Fruit fly (Drosophila melanogaster) whole organism, embryonic: ENCODE data around the gene CG2818.

ENCODE experiments used
- Atf6 ChIP-seq: fragments of 200-800 bp; sonication (Bioruptor generic); IDR thresholded peaks from 2 replicates; pipeline ENCODE4 v1.3.6; 2022; ENCODE audit warnings: missing biosample characterization, missing genetic modification characterization
- BtbVII ChIP-seq: fragments of 200-800 bp; sonication (Bioruptor generic); optimal IDR thresholded peaks from 3 replicates; lab custom pipeline; 2017; ENCODE audit warnings: missing biosample characterization, mild to moderate bottlenecking, missing genetic modification characterization
- CG10543 ChIP-seq: fragments of 200-800 bp; sonication (Bioruptor generic); optimal IDR thresholded peaks from 3 replicates; lab custom pipeline; 2017; ENCODE audit warnings: missing biosample characterization, mild to moderate bottlenecking, missing genetic modification characterization, moderate library complexity
- CG11695 ChIP-seq: fragments of 200-800 bp; sonication (Bioruptor generic); IDR thresholded peaks from 3 replicates; pipeline ENCODE4 v1.3.6; 2022; ENCODE audit warnings: missing biosample characterization, missing genetic modification characterization
- CG12744 ChIP-seq: fragments of 200-800 bp; sonication (Bioruptor generic); optimal IDR thresholded peaks from 2 replicates; lab custom pipeline; 2016; ENCODE audit warnings: missing biosample characterization, missing genetic modification characterization
- CG12769 ChIP-seq: fragments of 200-800 bp; sonication (Bioruptor generic); optimal IDR thresholded peaks from 2 replicates; lab custom pipeline; 2019; ENCODE audit warnings: missing biosample characterization, mild to moderate bottlenecking, missing genetic modification characterization, moderate library complexity
- CG15514 ChIP-seq: fragments of 200-800 bp; sonication (Bioruptor generic); optimal IDR thresholded peaks from 3 replicates; lab custom pipeline; 2017; ENCODE audit warnings: missing biosample characterization, missing genetic modification characterization, mild to moderate bottlenecking, moderate library complexity, missing genetic modification reagents
- CG1603 ChIP-seq: fragments of 200-800 bp; sonication (Bioruptor generic); optimal IDR thresholded peaks from 2 replicates; lab custom pipeline; 2019; ENCODE audit warnings: missing biosample characterization, mild to moderate bottlenecking, missing genetic modification characterization, moderate library complexity
- CG16815 ChIP-seq: fragments of 200-800 bp; sonication (Bioruptor generic); optimal IDR thresholded peaks from 3 replicates; lab custom pipeline; 2017; ENCODE audit warnings: missing biosample characterization, mild to moderate bottlenecking, missing genetic modification characterization
- CG18599 ChIP-seq: fragments of 200-800 bp; sonication (Bioruptor generic); optimal IDR thresholded peaks from 3 replicates; lab custom pipeline; 2017; ENCODE audit warnings: missing biosample characterization, missing genetic modification characterization, mild to moderate bottlenecking, moderate library complexity, missing genetic modification reagents
- CG34376 ChIP-seq: fragments of 200-800 bp; sonication (Bioruptor generic); optimal IDR thresholded peaks from 2 replicates; lab custom pipeline; 2018; ENCODE audit warnings: missing biosample characterization, mild to moderate bottlenecking, missing genetic modification characterization
- CG43689 ChIP-seq: fragments of 200-800 bp; sonication (Bioruptor generic); IDR thresholded peaks from 2 replicates; pipeline ENCODE4 v1.3.6; 2022; ENCODE audit warnings: missing biosample characterization, missing genetic modification characterization
- CG6854 ChIP-seq: fragments of 200-800 bp; sonication (Bioruptor generic); optimal IDR thresholded peaks from 3 replicates; lab custom pipeline; 2017; ENCODE audit warnings: missing biosample characterization, mild to moderate bottlenecking, missing genetic modification characterization
- CG7372 ChIP-seq: fragments of 200-800 bp; sonication (Bioruptor generic); IDR thresholded peaks from 2 replicates; pipeline ENCODE4 v1.3.6; 2022; ENCODE audit warnings: missing biosample characterization, missing genetic modification characterization
- CG7556 ChIP-seq: fragments of 200-800 bp; sonication (Bioruptor generic); optimal IDR thresholded peaks from 2 replicates; lab custom pipeline; 2017; ENCODE audit warnings: missing biosample characterization, mild to moderate bottlenecking, missing genetic modification characterization
- CG7786 ChIP-seq: fragments of 200-800 bp; sonication (Bioruptor generic); optimal IDR thresholded peaks from 2 replicates; lab custom pipeline; 2016; ENCODE audit warnings: missing biosample characterization, missing genetic modification characterization
- CG8290 ChIP-seq, 3 experiments: fragments of 200-800 bp; sonication (Bioruptor generic); optimal IDR thresholded peaks; 2 replicates each; lab custom pipeline; 2016 to 2019; ENCODE audit warnings: missing biosample characterization in 3 of 3, missing genetic modification characterization in 3 of 3, mild to moderate bottlenecking in 2 of 3, moderate library complexity in 1 of 3
- D19A ChIP-seq: fragments of 200-800 bp; optimal IDR thresholded peaks from 3 replicates; lab custom pipeline; 2019; ENCODE audit warnings: missing biosample characterization, mild to moderate bottlenecking, missing genetic modification characterization, moderate library complexity
- Dip3 ChIP-seq: fragments of 200-800 bp; sonication (Bioruptor generic); optimal IDR thresholded peaks from 3 replicates; lab custom pipeline; 2016; ENCODE audit warnings: missing biosample characterization, missing genetic modification characterization
- Drgx ChIP-seq: fragments of 200-800 bp; sonication (Bioruptor generic); IDR thresholded peaks from 2 replicates; pipeline ENCODE4 v1.3.6; 2022; ENCODE audit warnings: missing biosample characterization, missing genetic modification characterization
- Ets65A ChIP-seq: fragments of 200-800 bp; sonication (Bioruptor generic); peaks from one replicate; lab custom pipeline; 2016; ENCODE audit warnings: missing biosample characterization, missing genetic modification characterization
- Gsc ChIP-seq: fragments of 200-800 bp; sonication (Bioruptor generic); IDR thresholded peaks from 2 replicates; pipeline ENCODE4 v1.3.6; 2022; ENCODE audit warnings: missing biosample characterization, missing genetic modification characterization
- H2.0 ChIP-seq: fragments of 200-800 bp; sonication (Bioruptor generic); IDR thresholded peaks from 2 replicates; pipeline ENCODE4 v1.3.6; 2022; ENCODE audit warnings: missing biosample characterization, missing genetic modification characterization
- Lhr ChIP-seq: fragments of 200-800 bp; sonication (Bioruptor generic); optimal IDR thresholded peaks from 3 replicates; lab custom pipeline; 2017; ENCODE audit warnings: mild to moderate bottlenecking, missing biosample characterization, missing genetic modification reagents, missing genetic modification characterization
- Med ChIP-seq: fragments of 200-800 bp; sonication (Bioruptor generic); peaks from one replicate; lab custom pipeline; 2016; ENCODE audit warnings: missing biosample characterization, missing genetic modification characterization, mild to moderate bottlenecking, inconsistent platforms, moderate library complexity
- Myb ChIP-seq: fragments of 200-800 bp; sonication (Bioruptor generic); optimal IDR thresholded peaks from 2 replicates; lab custom pipeline; 2016; ENCODE audit warnings: missing biosample characterization, missing genetic modification characterization
- NK7.1 ChIP-seq: fragments of 200-800 bp; sonication (Bioruptor generic); optimal IDR thresholded peaks from 3 replicates; lab custom pipeline; 2016; ENCODE audit warnings: missing biosample characterization, missing genetic modification characterization
- Rfx ChIP-seq: fragments of 200-800 bp; sonication (Bioruptor generic); IDR thresholded peaks from 2 replicates; pipeline ENCODE4 v1.3.6; 2022; ENCODE audit warnings: missing biosample characterization, missing genetic modification characterization
- Scr ChIP-seq: fragments of 200-800 bp; sonication (Bioruptor generic); IDR thresholded peaks from 2 replicates; pipeline ENCODE4 v1.3.6; 2022; ENCODE audit warnings: missing biosample characterization, missing genetic modification characterization; ENCODE audit not compliant: partially characterized antibody
- Usf ChIP-seq: fragments of 200-800 bp; sonication (Bioruptor generic); optimal IDR thresholded peaks from 2 replicates; lab custom pipeline; 2017; ENCODE audit warnings: missing genotype, missing biosample characterization, missing genetic modification characterization
- corto ChIP-seq: fragments of 200-800 bp; sonication (Bioruptor generic); optimal IDR thresholded peaks from 2 replicates; lab custom pipeline; 2016; ENCODE audit warnings: missing biosample characterization, mild to moderate bottlenecking, missing genetic modification characterization, moderate library complexity
- crp ChIP-seq, 2 experiments: fragments of 200-800 bp; sonication (Bioruptor generic); optimal IDR thresholded peaks; 2 replicates in 1 of 2; 3 replicates in 1 of 2; lab custom pipeline; 2017; ENCODE audit warnings: missing biosample characterization in 2 of 2, missing genetic modification characterization in 2 of 2, mild to moderate bottlenecking in 1 of 2, moderate library complexity in 1 of 2
- cwo ChIP-seq: fragments of 200-800 bp; sonication (Bioruptor generic); optimal IDR thresholded peaks from 3 replicates; lab custom pipeline; 2017; ENCODE audit warnings: missing biosample characterization, missing genetic modification characterization, mild to moderate bottlenecking, moderate library complexity, missing genetic modification reagents
- danr ChIP-seq: fragments of 200-800 bp; sonication (Bioruptor generic); IDR thresholded peaks from 2 replicates; pipeline ENCODE4 v1.3.6; 2022; ENCODE audit warnings: missing biosample characterization, missing genetic modification characterization
- ems ChIP-seq: fragments of 200-800 bp; sonication (Bioruptor generic); optimal IDR thresholded peaks from 3 replicates; lab custom pipeline; 2016; ENCODE audit warnings: missing biosample characterization, missing genetic modification characterization
- fd3F ChIP-seq: fragments of 200-800 bp; sonication (Bioruptor generic); optimal IDR thresholded peaks from 2 replicates; lab custom pipeline; 2018; ENCODE audit warnings: missing biosample characterization, mild to moderate bottlenecking, missing genetic modification characterization, moderate library complexity
- ftz-f1 ChIP-seq: fragments of 200-800 bp; sonication (Bioruptor generic); optimal IDR thresholded peaks from 2 replicates; lab custom pipeline; 2016; ENCODE audit warnings: missing biosample characterization, missing genetic modification characterization
- gem ChIP-seq: fragments of 200-800 bp; sonication (Bioruptor generic); optimal IDR thresholded peaks from 2 replicates; lab custom pipeline; 2019; ENCODE audit warnings: missing biosample characterization, mild to moderate bottlenecking, missing genetic modification characterization, moderate library complexity
- hb ChIP-seq: fragments of 200-800 bp; sonication (Bioruptor generic); IDR thresholded peaks from 3 replicates; pipeline ENCODE4 v1.3.6; 2022; ENCODE audit warnings: missing biosample characterization, missing genetic modification characterization; ENCODE audit not compliant: partially characterized antibody
- lbe ChIP-seq: fragments of 200-800 bp; sonication (Bioruptor generic); optimal IDR thresholded peaks from 2 replicates; lab custom pipeline; 2016; ENCODE audit warnings: missing biosample characterization, mild to moderate bottlenecking, missing genetic modification characterization
- lilli ChIP-seq: fragments of 200-800 bp; sonication (Bioruptor generic); optimal IDR thresholded peaks from 3 replicates; lab custom pipeline; 2016; ENCODE audit warnings: missing biosample characterization, missing genetic modification characterization
- luna ChIP-seq: fragments of 200-800 bp; sonication (Bioruptor generic); optimal IDR thresholded peaks from 2 replicates; lab custom pipeline; 2016; ENCODE audit warnings: missing biosample characterization, missing genetic modification characterization
- p53 ChIP-seq: fragments of 200-800 bp; sonication (Bioruptor generic); optimal IDR thresholded peaks from 2 replicates; lab custom pipeline; 2016; ENCODE audit warnings: missing biosample characterization, missing genetic modification characterization
- prd ChIP-seq, 3 experiments: fragments of >200 bp in 2 of 3; fragments of 200-800 bp in 1 of 3; sonication (Bioruptor generic) in 1 of 3; optimal IDR thresholded peaks in 2 of 3; IDR thresholded peaks in 1 of 3; 2 replicates in 2 of 3; 3 replicates in 1 of 3; pipeline versions ENCODE4 v1.3.6 to Lab custom; 2017 to 2022; ENCODE audit warnings: missing biosample characterization in 1 of 3, missing genetic modification characterization in 1 of 3
- repo ChIP-seq: fragments of 200-800 bp; sonication (Bioruptor generic); optimal IDR thresholded peaks from 2 replicates; lab custom pipeline; 2016; ENCODE audit warnings: missing biosample characterization, missing genetic modification characterization
- slbo ChIP-seq: fragments of 200-800 bp; sonication (Bioruptor generic); IDR thresholded peaks from 2 replicates; pipeline ENCODE4 v1.3.6; 2022; ENCODE audit warnings: missing biosample characterization, missing genetic modification characterization
- sob ChIP-seq: fragments of 200-800 bp; sonication (Bioruptor generic); IDR thresholded peaks from 2 replicates; pipeline ENCODE4 v1.3.6; 2022; ENCODE audit warnings: missing biosample characterization, missing genetic modification characterization
- sug ChIP-seq: fragments of 200-800 bp; optimal IDR thresholded peaks from 2 replicates; lab custom pipeline; 2019; ENCODE audit warnings: missing biosample characterization, mild to moderate bottlenecking, missing genetic modification characterization, moderate library complexity
- z ChIP-seq: fragments of 200-800 bp; sonication (Bioruptor generic); IDR thresholded peaks from 3 replicates; pipeline ENCODE4 v1.3.6; 2022; ENCODE audit warnings: missing biosample characterization, missing genetic modification characterization

The CG2818 gene

dm6 chr2L:3705438-3705921 is 7.7 kb upstream of the CG2818 start, which contains the start of gene CG31778 (continued):
- TF ChIP-seq CG10543 (GFP tag; lab: Kevin White, UChicago) = peak; percentile 0
- peak; percentile 20 for TF ChIP-seq sug (tag; lab: Kevin White, UChicago)
- TF ChIP-seq CG8290 (GFP tag; optimal IDR thresholded peaks at IDR 0.05; lab: Kevin White, UChicago) = no peak
- peak in 1 of 2 experiments; percentile 36 for TF ChIP-seq CG8290 (tag; optimal IDR thresholded peaks at IDR 0.05; lab: Kevin White, UChicago)
- TF ChIP-seq CG15514 (GFP tag; lab: Kevin White, UChicago) = peak; percentile 5
- no peak for TF ChIP-seq CG7786 (GFP tag; lab: Kevin White, UChicago)
- TF ChIP-seq Rfx (GFP tag; lab: Robert Waterston, UW) = peak; percentile 62
- peak; percentile 49 for TF ChIP-seq corto (GFP tag; lab: Kevin White, UChicago)
- TF ChIP-seq CG7372 (GFP tag; lab: Robert Waterston, UW) = no peak
- TF ChIP-seq CG1603 = no peak
- TF ChIP-seq gem (tag; lab: Kevin White, UChicago) = peak; percentile 46
- no peak for TF ChIP-seq CG16815 (GFP tag; lab: Kevin White, UChicago)
- TF ChIP-seq CG12769 (tag; lab: Kevin White, UChicago) = peak; percentile 35
- peak; percentile 9 for TF ChIP-seq Dip3 (GFP tag; lab: Kevin White, UChicago)
- peak; percentile 30; the same call in 1 of the 2 replicates for TF ChIP-seq slbo (GFP tag; lab: Robert Waterston, UW)
- no peak for TF ChIP-seq CG12744 (GFP tag; lab: Kevin White, UChicago)
- TF ChIP-seq luna (GFP tag; lab: Kevin White, UChicago) = no peak
- TF ChIP-seq ems (GFP tag; lab: Kevin White, UChicago) = no peak
- TF ChIP-seq BtbVII (GFP tag; lab: Kevin White, UChicago) = no peak
- no peak for TF ChIP-seq CG6854
- no peak for TF ChIP-seq p53 (GFP tag; lab: Kevin White, UChicago)
- TF ChIP-seq Myb = no peak
- TF ChIP-seq fd3F = no peak
- no peak for TF ChIP-seq prd (optimal IDR thresholded peaks at IDR 0.05; lab: Kevin White, UChicago)
- TF ChIP-seq prd (GFP tag; IDR thresholded peaks at IDR 0.05; lab: Robert Waterston, UW) = 0 out of 3 replicates have a peak, but pooled peaks have one; percentile 11
- TF ChIP-seq D19A (tag; lab: Kevin White, UChicago) = no peak
- no peak for TF ChIP-seq repo (GFP tag; lab: Kevin White, UChicago)
- TF ChIP-seq CG11695 (GFP tag; lab: Robert Waterston, UW) = 0 out of 3 replicates have a peak, but pooled peaks have one; percentile 43
- TF ChIP-seq CG34376 (GFP tag; lab: Kevin White, UChicago) = peak; percentile 55
- TF ChIP-seq z = no peak
- TF ChIP-seq cwo (GFP tag; lab: Kevin White, UChicago) = peak; percentile 25
- TF ChIP-seq danr (GFP tag; lab: Robert Waterston, UW) = peak; percentile 22; the same call in 1 of the 2 replicates
- peak; percentile 71 for TF ChIP-seq Drgx (GFP tag; lab: Robert Waterston, UW)
- no peak for TF ChIP-seq Ets65A (GFP tag; lab: Kevin White, UChicago)
- TF ChIP-seq Med (GFP tag; lab: Kevin White, UChicago) = peak; percentile 72
- no peak for TF ChIP-seq Gsc (GFP tag; lab: Robert Waterston, UW)
- peak; percentile 60 for TF ChIP-seq CG18599 (GFP tag; lab: Kevin White, UChicago)
- no peak for TF ChIP-seq Usf (GFP tag; lab: Kevin White, UChicago)
- no peak for TF ChIP-seq CG7556 (GFP tag; lab: Kevin White, UChicago)
- peak; percentile 84 for TF ChIP-seq lbe (GFP tag; lab: Kevin White, UChicago)
- TF ChIP-seq Lhr (GFP tag; lab: Kevin White, UChicago) = no peak
- TF ChIP-seq crp (GFP tag; optimal IDR thresholded peaks at IDR 0.05; lab: Kevin White, UChicago) = no peak
- TF ChIP-seq NK7.1 = no peak
- peak; percentile 44; the same call in 1 of the 2 replicates for TF ChIP-seq Atf6 (GFP tag; lab: Robert Waterston, UW)
- TF ChIP-seq hb = no peak
- TF ChIP-seq Scr = no peak
- no peak for TF ChIP-seq CG43689
- TF ChIP-seq lilli (GFP tag; lab: Kevin White, UChicago) = peak; percentile 10
- TF ChIP-seq ftz-f1 (GFP tag; lab: Kevin White, UChicago) = no peak
- TF ChIP-seq sob = 0 out of 2 replicates have a peak, but pooled peaks have one; percentile 15
- TF ChIP-seq H2.0 = 0 out of 2 replicates have a peak, but pooled peaks have one; percentile 19
